Fruit fly (Drosophila melanogaster): ENCODE data around the gene CG11313.

Gene CG11313

dm6 chr3R:30734576-30734975 is 3.6 kb upstream of the CG11313 start (continued):
- TF ChIP-seq gem (tag; optimal IDR thresholded peaks at IDR 0.05) (peak; percentile 67), CG33557 (GFP tag; optimal IDR thresholded peaks at IDR 0.05) (peak; percentile 34), CG3065 (GFP tag; optimal IDR thresholded peaks at IDR 0.05) (peak; percentile 12), zen2 (GFP tag; IDR thresholded peaks at IDR 0.05; ENCODE audit: partially characterized antibody) (no peak), pum (GFP tag; optimal IDR thresholded peaks at IDR 0.05) (no peak), CG32772 (GFP tag; IDR thresholded peaks at IDR 0.05) (no peak), nerfin-1 (tag; optimal IDR thresholded peaks at IDR 0.05) (no peak), lbe (GFP tag; optimal IDR thresholded peaks at IDR 0.05) (no peak), zen (tag; optimal IDR thresholded peaks at IDR 0.05) (peak; percentile 29), ro (GFP tag; IDR thresholded peaks at IDR 0.05) (no peak), CG17328 (GFP tag; IDR thresholded peaks at IDR 0.05) (peak; percentile 57), CG8924 (tag; optimal IDR thresholded peaks at IDR 0.05) (peak; percentile 32), eve (GFP tag; optimal IDR thresholded peaks at IDR 0.05) (no peak), CG13287 (GFP tag; IDR thresholded peaks at IDR 0.05; ENCODE audit: partially characterized antibody) (no peak), kni (GFP tag; optimal IDR thresholded peaks at IDR 0.05) (no peak), CG17568 (GFP tag; optimal IDR thresholded peaks at IDR 0.05) (no peak), CG16815 (GFP tag; optimal IDR thresholded peaks at IDR 0.05) (peak; percentile 50), CG7987 (GFP tag; optimal IDR thresholded peaks at IDR 0.05) (no peak), CG15073 (GFP tag; optimal IDR thresholded peaks at IDR 0.05) (no peak), luna (GFP tag; optimal IDR thresholded peaks at IDR 0.05) (no peak), CG4360 (GFP tag; IDR thresholded peaks at IDR 0.05) (no peak), Awh (GFP tag; IDR thresholded peaks at IDR 0.05) (no peak), CG10462 (GFP tag; optimal IDR thresholded peaks at IDR 0.05) (no peak), gsb-n (tag; optimal IDR thresholded peaks at IDR 0.05) (peak; percentile 38), CG14710 (tag; optimal IDR thresholded peaks at IDR 0.05) (peak; percentile 53), CG7745 (tag; optimal IDR thresholded peaks at IDR 0.05) (no peak), CG30020 (tag; optimal IDR thresholded peaks at IDR 0.05) (no peak), CG3838 (GFP tag; optimal IDR thresholded peaks at IDR 0.05) (no peak), CG3726 (GFP tag; IDR thresholded peaks at IDR 0.05) (no peak), CG18764 (GFP tag; optimal IDR thresholded peaks at IDR 0.05) (peak; percentile 8), CG15479 (GFP tag; optimal IDR thresholded peaks at IDR 0.05) (no peak), CG11456 (GFP tag; IDR thresholded peaks at IDR 0.05) (no peak), Hr39 (optimal IDR thresholded peaks at IDR 0.05) (no peak), wek (GFP tag; optimal IDR thresholded peaks at IDR 0.05) (no peak), Lim3 (GFP tag; IDR thresholded peaks at IDR 0.05) (no peak), CG8281 (tag; optimal IDR thresholded peaks at IDR 0.05) (no peak), CG13296 (GFP tag; optimal IDR thresholded peaks at IDR 0.05) (no peak), CG1233 (GFP tag; optimal IDR thresholded peaks at IDR 0.05) (no peak), CG1529 (GFP tag; optimal IDR thresholded peaks at IDR 0.05) (no peak), Dref (GFP tag; IDR thresholded peaks at IDR 0.05) (no peak), Deaf1 (tag; optimal IDR thresholded peaks at IDR 0.05) (peak; percentile 11), tup (GFP tag; optimal IDR thresholded peaks at IDR 0.05) (no peak), fd64A (GFP tag; optimal IDR thresholded peaks at IDR 0.05) (no peak), nmo (GFP tag; optimal IDR thresholded peaks at IDR 0.05) (peak; percentile 68), hkb (optimal IDR thresholded peaks at IDR 0.05) (no peak), hkb (GFP tag; IDR thresholded peaks at IDR 0.05) (no peak), Dp (GFP tag; optimal IDR thresholded peaks at IDR 0.05) (no peak), CG11696 (GFP tag; IDR thresholded peaks at IDR 0.05) (no peak), Dek (tag; optimal IDR thresholded peaks at IDR 0.05) (no peak), wor (GFP tag; IDR thresholded peaks at IDR 0.05) (0 out of 2 replicates have a peak, but pooled peaks have one; percentile 13), esg (GFP tag; conservative IDR thresholded peaks at IDR 0.05) (no peak), CG2678 (tag; optimal IDR thresholded peaks at IDR 0.05) (peak; percentile 45)

All from whole organism, embryonic.